Fruit fly (Drosophila melanogaster): Measurements from ENCODE around the gene CG34355.
A peak's percentile ranks its signal among the peaks of the same experiment; 100 is the strongest.

CG34355 gene

DNA sequence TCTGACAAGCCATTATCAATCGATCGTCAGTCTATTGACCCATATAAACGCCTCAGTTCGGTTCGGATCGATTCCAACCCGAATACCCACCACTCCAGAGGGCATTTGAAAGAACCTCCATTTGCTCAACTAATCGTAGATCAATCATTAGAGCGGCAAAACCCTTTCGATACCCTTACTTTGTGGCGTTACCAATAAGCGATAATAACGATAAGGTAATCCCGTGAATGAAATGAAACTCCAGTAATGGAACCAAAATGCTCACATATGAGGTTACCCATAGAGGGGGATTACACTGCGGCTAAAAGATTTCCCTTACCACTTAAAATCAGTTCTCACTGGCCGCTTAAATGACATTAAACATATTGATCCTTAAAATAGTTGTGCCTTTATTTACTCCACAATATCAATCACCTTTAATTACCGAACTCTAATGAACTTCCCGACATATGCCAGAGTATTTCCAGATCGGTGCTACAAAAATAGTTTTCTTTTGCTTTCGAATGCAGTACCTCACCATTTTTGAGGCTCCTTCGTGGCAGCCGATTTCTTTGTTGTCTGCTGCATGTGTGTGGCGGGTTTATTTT is 69.0 kb downstream of the CG34355 start (continued):
- no peak for TF ChIP-seq CG10274 (GFP tag; optimal IDR thresholded peaks at IDR 0.05)
- TF ChIP-seq CG10654 (GFP tag; optimal IDR thresholded peaks at IDR 0.05): no peak
- no peak for TF ChIP-seq ase (GFP tag; IDR thresholded peaks at IDR 0.05)
- peak; percentile 10 for TF ChIP-seq pnt (GFP tag; optimal IDR thresholded peaks at IDR 0.05)
- TF ChIP-seq slou (GFP tag; optimal IDR thresholded peaks at IDR 0.05): no peak
- no peak for TF ChIP-seq tna (GFP tag; IDR thresholded peaks at IDR 0.05; ENCODE audit: partially characterized antibody)
- no peak for TF ChIP-seq Taf1 (GFP tag; IDR thresholded peaks at IDR 0.05)
- no peak for TF ChIP-seq CG43689 (GFP tag; IDR thresholded peaks at IDR 0.05)
- peak; percentile 66 for TF ChIP-seq CG17359 (tag; optimal IDR thresholded peaks at IDR 0.05)
- no peak for TF ChIP-seq Hr39 (optimal IDR thresholded peaks at IDR 0.05)
- no peak for TF ChIP-seq NK7.1 (GFP tag; optimal IDR thresholded peaks at IDR 0.05)
- peak; percentile 37 for TF ChIP-seq CG8924 (tag; optimal IDR thresholded peaks at IDR 0.05)
- TF ChIP-seq D19A (tag; optimal IDR thresholded peaks at IDR 0.05): peak; percentile 99
- TF ChIP-seq esg (GFP tag; conservative IDR thresholded peaks at IDR 0.05): no peak
- no peak for TF ChIP-seq cwo (GFP tag; optimal IDR thresholded peaks at IDR 0.05)
- TF ChIP-seq CG18011 (GFP tag; optimal IDR thresholded peaks at IDR 0.05): no peak
- no peak for TF ChIP-seq Dek (tag; optimal IDR thresholded peaks at IDR 0.05)
- TF ChIP-seq usp (GFP tag; optimal IDR thresholded peaks at IDR 0.05): no peak
- TF ChIP-seq gcm (GFP tag; optimal IDR thresholded peaks at IDR 0.05): no peak
- peak; percentile 1 for TF ChIP-seq CG10462 (GFP tag; optimal IDR thresholded peaks at IDR 0.05)
- peak in 1 of 2 experiments; percentile 14 for TF ChIP-seq Hr78 (GFP tag; optimal IDR thresholded peaks at IDR 0.05)
- TF ChIP-seq Camta (GFP tag; optimal IDR thresholded peaks at IDR 0.05): no peak
- TF ChIP-seq CG1647 (GFP tag; optimal IDR thresholded peaks at IDR 0.05): no peak
- no peak for TF ChIP-seq peb (GFP tag; IDR thresholded peaks at IDR 0.05)
- no peak for TF ChIP-seq al (GFP tag; IDR thresholded peaks at IDR 0.05)
- TF ChIP-seq zen2 (GFP tag; IDR thresholded peaks at IDR 0.05; ENCODE audit: partially characterized antibody): no peak
- no peak for TF ChIP-seq CG18476 (GFP tag; optimal IDR thresholded peaks at IDR 0.05)
- TF ChIP-seq CG18619 (GFP tag; optimal IDR thresholded peaks at IDR 0.05): no peak
- TF ChIP-seq CG3847 (GFP tag; IDR thresholded peaks at IDR 0.05): no peak
- TF ChIP-seq sim (GFP tag; IDR thresholded peaks at IDR 0.05): no peak
- no peak for TF ChIP-seq mld (GFP tag; IDR thresholded peaks at IDR 0.05; ENCODE audit: partially characterized antibody)
- TF ChIP-seq Mes4 (GFP tag; optimal IDR thresholded peaks at IDR 0.05): no peak
- TF ChIP-seq CG5180 (GFP tag; optimal IDR thresholded peaks at IDR 0.05): no peak
- no peak for TF ChIP-seq luna (GFP tag; optimal IDR thresholded peaks at IDR 0.05)
- TF ChIP-seq CG8478 (optimal IDR thresholded peaks at IDR 0.05): no peak
- no peak for TF ChIP-seq HLHmδ (GFP tag; optimal IDR thresholded peaks at IDR 0.05)
- no peak for TF ChIP-seq CG42726 (GFP tag; IDR thresholded peaks at IDR 0.05; ENCODE audit: partially characterized antibody)
- peak; percentile 44 for TF ChIP-seq twi (tag; optimal IDR thresholded peaks at IDR 0.05)
- TF ChIP-seq unc-4 (GFP tag; IDR thresholded peaks at IDR 0.05; ENCODE audit: partially characterized antibody): no peak
- no peak for TF ChIP-seq CG15269 (tag; optimal IDR thresholded peaks at IDR 0.05)
- peak; percentile 52 for TF ChIP-seq CG8388 (GFP tag; optimal IDR thresholded peaks at IDR 0.05)
- TF ChIP-seq croc (GFP tag; conservative IDR thresholded peaks at IDR 0.05): no peak
- TF ChIP-seq zfh2 (GFP tag; optimal IDR thresholded peaks at IDR 0.05): no peak
- no peak for TF ChIP-seq stwl (tag; optimal IDR thresholded peaks at IDR 0.05)
- TF ChIP-seq GATAe (GFP tag; conservative IDR thresholded peaks at IDR 0.05): no peak
- TF ChIP-seq CG13424 (tag; optimal IDR thresholded peaks at IDR 0.05): peak; percentile 25
- no peak for TF ChIP-seq run (tag; optimal IDR thresholded peaks at IDR 0.05)
- TF ChIP-seq CG11723 (GFP tag; optimal IDR thresholded peaks at IDR 0.05): no peak
- peak; percentile 5 for TF ChIP-seq lilli (GFP tag; optimal IDR thresholded peaks at IDR 0.05)
- TF ChIP-seq pan (optimal IDR thresholded peaks at IDR 0.05): no peak
- no peak for TF ChIP-seq pan (GFP tag; optimal IDR thresholded peaks at IDR 0.05 in 1 of 2, IDR thresholded peaks at IDR 0.05 in 1 of 2)

All from whole organism, embryonic.